Worm (Caenorhabditis elegans) whole organism, midembryonic: Measurements from ENCODE around the gene bath-1.

Experiments
- T22C8.4 ChIP-seq: fragments of 200-800 bp; sonication (Bioruptor generic); IDR thresholded peaks from 2 replicates; pipeline ENCODE4 v1.3.6; 2022; ENCODE audit warnings: missing genetic modification characterization, missing compliant biosample characterization
- cog-1 ChIP-seq: sonication (generic microtip); optimal IDR thresholded peaks from 2 replicates; lab custom pipeline; 2016; ENCODE audit warnings: missing genetic modification characterization, missing compliant biosample characterization
- flt-1 ChIP-seq: fragments of 200-800 bp; sonication (Bioruptor generic); IDR thresholded peaks from 2 replicates; pipeline ENCODE4 v1.3.6; 2022; ENCODE audit warnings: missing genetic modification characterization, missing compliant biosample characterization
- klf-2 ChIP-seq: fragments of 200-800 bp; sonication (Bioruptor generic); conservative IDR thresholded peaks from 2 replicates; pipeline ENCODE4 v1.3.6; 2022; ENCODE audit warnings: missing genetic modification reagents, missing genetic modification characterization, missing compliant biosample characterization
- med-1 ChIP-seq: sonication (generic microtip); optimal IDR thresholded peaks from 2 replicates; lab custom pipeline; 2017; ENCODE audit warnings: missing genetic modification characterization, mild to moderate bottlenecking, missing compliant biosample characterization, antibody characterized with exemption, missing genetic modification reagents; ENCODE audit not compliant: insufficient read depth
- ref-1 ChIP-seq: fragments of 200-800 bp; sonication (Bioruptor generic); conservative IDR thresholded peaks from 2 replicates; pipeline ENCODE4 v1.3.6; 2022; ENCODE audit warnings: missing genetic modification reagents, missing genetic modification characterization, missing compliant biosample characterization

DNA sequence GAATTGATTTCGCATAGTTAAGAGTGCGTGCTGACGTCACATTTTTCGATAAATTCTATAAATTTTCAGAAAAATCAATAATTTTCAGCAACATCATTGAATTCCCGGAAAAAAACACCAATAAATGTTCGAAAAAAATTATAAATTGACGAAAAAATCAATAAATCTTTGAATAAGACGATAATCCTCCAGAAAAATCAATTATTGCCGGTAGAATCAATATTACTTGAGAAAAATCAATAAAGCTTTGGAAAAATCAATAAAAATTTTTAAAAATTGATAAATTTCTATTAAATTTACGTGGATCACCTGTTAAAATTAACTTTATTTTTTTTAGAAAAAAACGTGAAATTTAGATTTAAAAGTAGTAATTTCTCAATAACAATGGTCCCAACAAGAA is 14.8 kb downstream of the bath-1 start:
- peak; percentile 37; the same call in 1 of the 2 replicates for TF ChIP-seq T22C8.4 (GFP tag; lab: Robert Waterston, UW)
- no peak for TF ChIP-seq flt-1
- no peak for TF ChIP-seq ref-1 (GFP tag; lab: Robert Waterston, UW)
- TF ChIP-seq cog-1 (tag; lab: Kevin White, UChicago) = no peak
- no peak for TF ChIP-seq med-1
- TF ChIP-seq klf-2 (GFP tag; lab: Robert Waterston, UW) = no peak
